Worm (Caenorhabditis elegans) whole organism, L4 larva: Measurements from ENCODE around the gene C53B4.3.

ENCODE experiments used
- D1046.2 ChIP-seq: fragments of 200-800 bp; sonication (Bioruptor generic); IDR thresholded peaks from 2 replicates; pipeline ENCODE4 v1.3.6; 2022; ENCODE audit warnings: missing genetic modification characterization, missing compliant biosample characterization
- F10B5.3 ChIP-seq: sonication (generic microtip); optimal IDR thresholded peaks from 2 replicates; lab custom pipeline; 2016; ENCODE audit warnings: mild to moderate bottlenecking, missing genetic modification characterization, missing compliant biosample characterization
- F49E8.2 ChIP-seq: sonication (generic microtip); optimal IDR thresholded peaks from 2 replicates; lab custom pipeline; 2016; ENCODE audit warnings: missing compliant biosample characterization, mild to moderate bottlenecking, missing genetic modification characterization, borderline replicate concordance
- T20F7.1 ChIP-seq: fragments of 200-800 bp; sonication (Bioruptor generic); optimal IDR thresholded peaks from 2 replicates; lab custom pipeline; 2018; ENCODE audit warnings: mild to moderate bottlenecking, missing genetic modification characterization, missing compliant biosample characterization
- ZK337.2 ChIP-seq: fragments of 200-800 bp; sonication (Bioruptor generic); IDR thresholded peaks from 2 replicates; pipeline ENCODE4 v1.3.6; 2022; ENCODE audit warnings: missing genetic modification reagents, missing genetic modification characterization, missing compliant biosample characterization
- ZK546.5 ChIP-seq, 2 experiments: sonication (generic microtip); optimal IDR thresholded peaks; 2 replicates each; lab custom pipeline; 2017; ENCODE audit warnings: missing biosample characterization in 2 of 2, missing genetic modification characterization in 2 of 2
- aha-1 ChIP-seq: fragments of 150-350 bp; peaks from one replicate; lab custom pipeline; 2014; ENCODE audit warnings: missing biosample characterization, missing genetic modification characterization
- ceh-20 ChIP-seq: fragments of 200-800 bp; sonication (Bioruptor generic); IDR thresholded peaks from 2 replicates; pipeline ENCODE4 v1.3.6; 2022; ENCODE audit warnings: missing genetic modification reagents, missing genetic modification characterization, missing compliant biosample characterization
- ceh-44 ChIP-seq: fragments of 200-800 bp; sonication (Bioruptor generic); IDR thresholded peaks from 2 replicates; pipeline ENCODE4 v1.3.6; 2022; ENCODE audit warnings: missing genetic modification reagents, missing genetic modification characterization, missing compliant biosample characterization
- ceh-62 ChIP-seq: sonication (generic microtip); optimal IDR thresholded peaks from 2 replicates; lab custom pipeline; 2017; ENCODE audit warnings: missing biosample characterization, missing genetic modification characterization
- ces-1 ChIP-seq: fragments of 150-350 bp; sonication (generic microtip); optimal IDR thresholded peaks from 4 replicates; lab custom pipeline; 2014; ENCODE audit warnings: missing biosample characterization, missing genetic modification reagents, missing genetic modification characterization
- cey-2 ChIP-seq: sonication (generic microtip); optimal IDR thresholded peaks from 3 replicates; lab custom pipeline; 2017; ENCODE audit warnings: missing genetic modification characterization, mild to moderate bottlenecking, missing compliant biosample characterization, antibody characterized with exemption, borderline replicate concordance; ENCODE audit not compliant: insufficient read depth
- daf-12 ChIP-seq: fragments of 150-350 bp; optimal IDR thresholded peaks from 2 replicates; lab custom pipeline; 2014; ENCODE audit warnings: missing biosample characterization, missing genetic modification reagents, missing genetic modification characterization
- daf-19 ChIP-seq: fragments of 200-800 bp; sonication (Bioruptor generic); conservative IDR thresholded peaks from 2 replicates; pipeline ENCODE4 v1.3.6; 2022; ENCODE audit warnings: missing genetic modification characterization, missing compliant biosample characterization
- daf-8 ChIP-seq: fragments of 200-800 bp; sonication (Bioruptor generic); IDR thresholded peaks from 2 replicates; pipeline ENCODE4 v1.3.6; 2022; ENCODE audit warnings: missing genetic modification characterization, missing compliant biosample characterization
- dmd-8 ChIP-seq: fragments of 200-800 bp; sonication (Bioruptor generic); IDR thresholded peaks from 2 replicates; pipeline ENCODE4 v1.3.6; 2022; ENCODE audit warnings: missing genetic modification characterization, missing compliant biosample characterization
- dpl-1 ChIP-seq: fragments of 150-350 bp; optimal IDR thresholded peaks from 2 replicates; lab custom pipeline; 2014; ENCODE audit warnings: missing biosample characterization, missing genetic modification reagents, missing genetic modification characterization
- duxl-1 ChIP-seq: sonication (generic microtip); optimal IDR thresholded peaks from 2 replicates; lab custom pipeline; 2016; ENCODE audit warnings: mild to moderate bottlenecking, missing genetic modification characterization, moderate library complexity, missing compliant biosample characterization; ENCODE audit not compliant: poor library complexity
- dve-1 ChIP-seq: sonication (generic microtip); optimal IDR thresholded peaks from 2 replicates; lab custom pipeline; 2017; ENCODE audit warnings: antibody characterized with exemption, mild to moderate bottlenecking, missing genetic modification characterization, missing compliant biosample characterization; ENCODE audit not compliant: insufficient read depth
- hlh-11 ChIP-seq: fragments of 200-800 bp; sonication (Bioruptor generic); optimal IDR thresholded peaks from 2 replicates; lab custom pipeline; 2018; ENCODE audit warnings: mild to moderate bottlenecking, missing genetic modification characterization, missing compliant biosample characterization
- hlh-30 ChIP-seq: sonication (generic microtip); optimal IDR thresholded peaks from 2 replicates; lab custom pipeline; 2017; ENCODE audit warnings: antibody characterized with exemption, mild to moderate bottlenecking, missing genetic modification characterization, missing compliant biosample characterization; ENCODE audit not compliant: insufficient read depth
- jun-1 ChIP-seq: fragments of 150-350 bp; optimal IDR thresholded peaks from 2 replicates; lab custom pipeline; 2014; ENCODE audit warnings: missing biosample characterization, missing genetic modification reagents, missing genetic modification characterization
- lin-13 ChIP-seq: fragments of 150-350 bp; optimal IDR thresholded peaks from 2 replicates; lab custom pipeline; 2014; ENCODE audit warnings: missing biosample characterization, missing genetic modification reagents, missing genetic modification characterization
- lin-15B ChIP-seq: fragments of 150-350 bp; sonication (generic microtip); optimal IDR thresholded peaks from 3 replicates; lab custom pipeline; 2014; ENCODE audit warnings: missing biosample characterization, missing genetic modification characterization
- lin-38 ChIP-seq: fragments of 200-800 bp; sonication (Bioruptor generic); IDR thresholded peaks from 2 replicates; pipeline ENCODE4 v1.3.6; 2022; ENCODE audit warnings: missing genetic modification reagents, missing genetic modification characterization, missing compliant biosample characterization
- lir-3 ChIP-seq: sonication (generic microtip); optimal IDR thresholded peaks from 2 replicates; lab custom pipeline; 2016; ENCODE audit warnings: mild to moderate bottlenecking, missing genetic modification characterization, missing compliant biosample characterization
- lsy-2 ChIP-seq, 2 experiments: fragments of 150-350 bp in 1 of 2; sonication (generic microtip) in 1 of 2; optimal IDR thresholded peaks; 2 replicates each; lab custom pipeline; 2014 to 2017; ENCODE audit warnings: missing biosample characterization in 2 of 2, missing genetic modification characterization in 2 of 2
- madf-5 ChIP-seq, 2 experiments: fragments of 200-800 bp; sonication (Bioruptor generic); IDR thresholded peaks; 2 replicates each; pipeline ENCODE4 v1.3.6; 2022; ENCODE audit warnings: missing compliant biosample characterization in 2 of 2, missing genetic modification characterization in 2 of 2
- mes-2 ChIP-seq: sonication (generic microtip); optimal IDR thresholded peaks from 2 replicates; lab custom pipeline; 2016; ENCODE audit warnings: missing genotype, mild to moderate bottlenecking, missing genetic modification characterization, missing compliant biosample characterization; ENCODE audit not compliant: poor library complexity, severe bottlenecking
- mxl-2 ChIP-seq: fragments of 200-800 bp; sonication (Bioruptor generic); conservative IDR thresholded peaks from 2 replicates; pipeline ENCODE4 v1.3.6; 2022; ENCODE audit warnings: missing genetic modification reagents, missing genetic modification characterization, missing compliant biosample characterization
- mxl-3 ChIP-seq: fragments of 200-800 bp; sonication (Bioruptor generic); optimal IDR thresholded peaks from 2 replicates; lab custom pipeline; 2018; ENCODE audit warnings: mild to moderate bottlenecking, missing genetic modification characterization, missing compliant biosample characterization
- nhr-237 ChIP-seq: sonication (generic microtip); optimal IDR thresholded peaks from 2 replicates; lab custom pipeline; 2017; ENCODE audit warnings: missing biosample characterization, missing genetic modification characterization
- nhr-25 ChIP-seq: sonication (generic microtip); optimal IDR thresholded peaks from 2 replicates; lab custom pipeline; 2017; ENCODE audit warnings: missing genetic modification characterization, mild to moderate bottlenecking, missing compliant biosample characterization, antibody characterized with exemption, moderate library complexity, borderline replicate concordance; ENCODE audit not compliant: insufficient read depth
- nhr-6 ChIP-seq: fragments of 150-350 bp; optimal IDR thresholded peaks from 2 replicates; lab custom pipeline; 2014; ENCODE audit warnings: missing biosample characterization, missing genetic modification characterization
- nhr-77 ChIP-seq: fragments of 150-350 bp; optimal IDR thresholded peaks from 2 replicates; lab custom pipeline; 2014; ENCODE audit warnings: missing biosample characterization, missing genetic modification characterization
- php-3 ChIP-seq: fragments of 200-800 bp; sonication (Bioruptor generic); IDR thresholded peaks from 2 replicates; pipeline ENCODE4 v1.3.6; 2022; ENCODE audit warnings: missing genetic modification reagents, missing genetic modification characterization, missing compliant biosample characterization
- set-16 ChIP-seq: fragments of 200-800 bp; sonication (Bioruptor generic); IDR thresholded peaks from 2 replicates; pipeline ENCODE4 v1.3.6; 2022; ENCODE audit warnings: missing genetic modification reagents, missing genetic modification characterization, missing compliant biosample characterization
- spr-3 ChIP-seq: fragments of 200-800 bp; sonication (Bioruptor generic); optimal IDR thresholded peaks from 2 replicates; lab custom pipeline; 2018; ENCODE audit warnings: mild to moderate bottlenecking, missing genetic modification characterization, missing compliant biosample characterization
- vab-7 ChIP-seq: fragments of 200-800 bp; sonication (Bioruptor generic); IDR thresholded peaks from 2 replicates; pipeline ENCODE4 v1.3.6; 2022; ENCODE audit warnings: missing genetic modification reagents, missing genetic modification characterization, missing compliant biosample characterization
- zag-1 ChIP-seq: fragments of 150-350 bp; optimal IDR thresholded peaks from 2 replicates; lab custom pipeline; 2014; ENCODE audit warnings: missing biosample characterization, missing genetic modification characterization
- zfp-2 ChIP-seq: sonication (generic microtip); optimal IDR thresholded peaks from 2 replicates; lab custom pipeline; 2016; ENCODE audit warnings: mild to moderate bottlenecking, missing genetic modification characterization, missing compliant biosample characterization
- zip-11 ChIP-seq: fragments of 200-800 bp; sonication (Bioruptor generic); IDR thresholded peaks from 2 replicates; pipeline ENCODE4 v1.3.6; 2022; ENCODE audit warnings: missing genetic modification characterization, missing compliant biosample characterization
- zip-2 ChIP-seq: fragments of 150-350 bp; optimal IDR thresholded peaks from 2 replicates; lab custom pipeline; 2014; ENCODE audit warnings: missing biosample characterization, missing genetic modification characterization
- ztf-11 ChIP-seq: fragments of 150-350 bp; optimal IDR thresholded peaks from 2 replicates; lab custom pipeline; 2014; ENCODE audit warnings: missing biosample characterization, missing genetic modification characterization
- ztf-7 ChIP-seq: fragments of 150-350 bp; optimal IDR thresholded peaks from 2 replicates; lab custom pipeline; 2014; ENCODE audit warnings: missing biosample characterization, missing genetic modification characterization

C53B4.3 gene

ce11 chrIV:8927093-8927492 is 46.4 kb downstream of the C53B4.3 start (continued):
- peak; percentile 60 for TF ChIP-seq cey-2 (tag; lab: Kevin White, UChicago)
- no peak for TF ChIP-seq ZK546.5 (tag; optimal IDR thresholded peaks at IDR 0.05; lab: Kevin White, UChicago)
- peak; percentile 94 for TF ChIP-seq ceh-44
- peak; percentile 56 for TF ChIP-seq F10B5.3 (tag; lab: Kevin White, UChicago)
- TF ChIP-seq aha-1 (tag; lab: Kevin White, UChicago): peak; percentile 93
- TF ChIP-seq mxl-3 (GFP tag; lab: Kevin White, UChicago): peak; percentile 88
- peak; percentile 80 for TF ChIP-seq ZK337.2 (GFP tag; lab: Robert Waterston, UW)
- peak; percentile 97 for TF ChIP-seq hlh-30
- TF ChIP-seq ceh-62 (tag; lab: Kevin White, UChicago): no peak
- peak; percentile 85 for TF ChIP-seq lin-38 (GFP tag; lab: Robert Waterston, UW)
- no peak for TF ChIP-seq nhr-237 (tag; lab: Kevin White, UChicago)
- peak; percentile 82 for TF ChIP-seq duxl-1 (tag; lab: Kevin White, UChicago)
- TF ChIP-seq ztf-7 (tag; lab: Kevin White, UChicago): peak; percentile 89
- TF ChIP-seq mes-2 (tag; lab: Kevin White, UChicago): peak; percentile 89
- peak; percentile 72 for TF ChIP-seq mxl-2 (GFP tag; lab: Robert Waterston, UW)
- TF ChIP-seq ztf-11 (tag; lab: Kevin White, UChicago): no peak
- peak; percentile 37 for TF ChIP-seq zip-2 (tag; lab: Kevin White, UChicago)
- TF ChIP-seq hlh-11: peak; percentile 85
- TF ChIP-seq php-3: peak; percentile 88
- peak; percentile 91; the same call in 1 of the 2 replicates for TF ChIP-seq vab-7
- peak; percentile 89; the same call in 1 of the 2 replicates for TF ChIP-seq daf-8 (GFP tag; lab: Robert Waterston, UW)
- peak; percentile 76 to 82 for TF ChIP-seq madf-5 (GFP tag; IDR thresholded peaks at IDR 0.05; lab: Robert Waterston, UW)

- TF ChIP-seq lin-15B (no peak), aha-1 (tag; lab: Kevin White, UChicago) (peak; percentile 90), set-16 (no peak), spr-3 (GFP tag; lab: Kevin White, UChicago) (no peak), ZK337.2 (GFP tag; lab: Robert Waterston, UW) (no peak), php-3 (no peak), zip-2 (tag; lab: Kevin White, UChicago) (no peak), D1046.2 (GFP tag; lab: Robert Waterston, UW) (0 out of 2 replicates have a peak, but pooled peaks have one; percentile 55), nhr-6 (tag; lab: Kevin White, UChicago) (no peak), ceh-20 (GFP tag; lab: Robert Waterston, UW) (no peak), daf-12 (tag; lab: Kevin White, UChicago) (no peak)
- TF ChIP-seq, all 104 proteins: peak for 2
Observed at ce11 chrIV:8926511-8926910, 47.0 kb downstream of the C53B4.3 start.

- TF ChIP-seq dpl-1 (GFP tag; lab: Kevin White, UChicago): no peak
- peak in 1 of 2 experiments; percentile 57 for TF ChIP-seq lsy-2 (tag; optimal IDR thresholded peaks at IDR 0.05; lab: Kevin White, UChicago)
- TF ChIP-seq T20F7.1 (GFP tag; lab: Kevin White, UChicago): peak; percentile 97
- peak; percentile 26 for TF ChIP-seq hlh-30
- no peak for TF ChIP-seq zag-1 (tag; lab: Kevin White, UChicago)
- TF ChIP-seq dve-1: peak; percentile 12
- peak; percentile 38 for TF ChIP-seq mes-2 (tag; lab: Kevin White, UChicago)
Observed at ce11 chrIV:8925990-8926389, 47.5 kb downstream of the C53B4.3 start, which contains the start of the genes D1046.2 and cfim-2. TSS of gene D1046.2 (minus strand) at chrIV:8926067. TSS of gene cfim-2 (plus strand) at chrIV:8926324.

- TF ChIP-seq lin-13 (GFP tag; lab: Kevin White, UChicago) (no peak), hlh-30 (no peak), T20F7.1 (GFP tag; lab: Kevin White, UChicago) (no peak), zfp-2 (no peak), hlh-11 (no peak), zip-11 (GFP tag; lab: Robert Waterston, UW) (no peak), daf-19 (GFP tag; lab: Robert Waterston, UW) (no peak), ces-1 (GFP tag; lab: Kevin White, UChicago) (no peak), jun-1 (tag; lab: Kevin White, UChicago) (no peak), ceh-62 (tag; lab: Kevin White, UChicago) (no peak), nhr-25 (tag; lab: Kevin White, UChicago) (no peak), F49E8.2 (no peak), lir-3 (tag; lab: Kevin White, UChicago) (no peak), nhr-77 (tag; lab: Kevin White, UChicago) (no peak), dmd-8 (GFP tag; lab: Robert Waterston, UW) (no peak)
Observed at ce11 chrIV:8924126-8924525, 49.4 kb downstream of the C53B4.3 start.
